Fruit fly (Drosophila melanogaster) whole organism, embryonic: Measurements from ENCODE around the gene Xe7.

Experiments
- B-H1 ChIP-seq: fragments of 200-800 bp; sonication (Bioruptor generic); IDR thresholded peaks from 3 replicates; pipeline ENCODE4 v1.3.6; 2022; ENCODE audit warnings: missing biosample characterization, missing genetic modification characterization
- CG1024 ChIP-seq: fragments of 200-800 bp; sonication (Bioruptor generic); IDR thresholded peaks from 2 replicates; pipeline ENCODE4 v1.3.6; 2022; ENCODE audit warnings: missing biosample characterization, missing genetic modification characterization
- CG10462 ChIP-seq: fragments of 200-800 bp; sonication (Bioruptor generic); optimal IDR thresholded peaks from 2 replicates; lab custom pipeline; 2016; ENCODE audit warnings: missing biosample characterization, missing genetic modification characterization
- CG12236 ChIP-seq: fragments of 200-800 bp; sonication (Bioruptor generic); optimal IDR thresholded peaks from 2 replicates; lab custom pipeline; 2016; ENCODE audit warnings: missing biosample characterization, missing genetic modification characterization
- CG13296 ChIP-seq: fragments of 200-800 bp; sonication (Bioruptor generic); optimal IDR thresholded peaks from 3 replicates; lab custom pipeline; 2018; ENCODE audit warnings: missing biosample characterization, mild to moderate bottlenecking, missing genetic modification characterization
- CG17186 ChIP-seq: fragments of 200-800 bp; sonication (Bioruptor generic); optimal IDR thresholded peaks from 3 replicates; lab custom pipeline; 2017; ENCODE audit warnings: missing biosample characterization, missing genetic modification reagents, missing genetic modification characterization
- CG1792 ChIP-seq: fragments of 200-800 bp; sonication (Bioruptor generic); optimal IDR thresholded peaks from 2 replicates; lab custom pipeline; 2016; ENCODE audit warnings: missing biosample characterization, missing genetic modification characterization
- CG30431 ChIP-seq: fragments of 200-800 bp; sonication (Bioruptor generic); optimal IDR thresholded peaks from 2 replicates; lab custom pipeline; 2017; ENCODE audit warnings: missing biosample characterization, missing genetic modification characterization
- CG3163 ChIP-seq: fragments of 200-800 bp; sonication (Bioruptor generic); optimal IDR thresholded peaks from 3 replicates; lab custom pipeline; 2016; ENCODE audit warnings: missing biosample characterization, missing genetic modification characterization
- CG4282 ChIP-seq: fragments of 200-800 bp; sonication (Bioruptor generic); optimal IDR thresholded peaks from 2 replicates; lab custom pipeline; 2016; ENCODE audit warnings: missing biosample characterization, missing genetic modification characterization
- CG4328 ChIP-seq: fragments of 200-800 bp; sonication (Bioruptor generic); optimal IDR thresholded peaks from 3 replicates; lab custom pipeline; 2017; ENCODE audit warnings: missing biosample characterization, missing genetic modification reagents, missing genetic modification characterization
- CG4707 ChIP-seq: fragments of 200-800 bp; sonication (Bioruptor generic); optimal IDR thresholded peaks from 2 replicates; lab custom pipeline; 2018; ENCODE audit warnings: missing biosample characterization, mild to moderate bottlenecking, missing genetic modification characterization, moderate library complexity
- CG6765 ChIP-seq: fragments of 200-800 bp; sonication (Bioruptor generic); optimal IDR thresholded peaks from 3 replicates; lab custom pipeline; 2017; ENCODE audit warnings: missing biosample characterization, mild to moderate bottlenecking, missing genetic modification characterization
- CG8388 ChIP-seq: fragments of 200-800 bp; sonication (Bioruptor generic); optimal IDR thresholded peaks from 2 replicates; lab custom pipeline; 2019; ENCODE audit warnings: missing biosample characterization, mild to moderate bottlenecking, missing genetic modification characterization, moderate library complexity
- CG8924 ChIP-seq: fragments of 200-800 bp; optimal IDR thresholded peaks from 3 replicates; lab custom pipeline; 2019; ENCODE audit warnings: missing biosample characterization, mild to moderate bottlenecking, missing genetic modification characterization, moderate library complexity
- CG9437 ChIP-seq: fragments of 200-800 bp; sonication (Bioruptor generic); optimal IDR thresholded peaks from 2 replicates; lab custom pipeline; 2018; ENCODE audit warnings: missing biosample characterization, mild to moderate bottlenecking, missing genetic modification characterization
- Fer1 ChIP-seq: fragments of 200-800 bp; sonication (Bioruptor generic); optimal IDR thresholded peaks from 2 replicates; lab custom pipeline; 2017; ENCODE audit warnings: missing biosample characterization, mild to moderate bottlenecking, missing genetic modification characterization
- Hsf ChIP-seq: fragments of 200-800 bp; sonication (Bioruptor generic); optimal IDR thresholded peaks from 3 replicates; lab custom pipeline; 2016; ENCODE audit warnings: missing biosample characterization, missing genetic modification characterization
- Mad ChIP-seq: fragments of 200-800 bp; sonication (Bioruptor generic); optimal IDR thresholded peaks from 2 replicates; lab custom pipeline; 2016; ENCODE audit warnings: missing biosample characterization, missing genetic modification characterization
- Med ChIP-seq: fragments of 200-800 bp; sonication (Bioruptor generic); peaks from one replicate; lab custom pipeline; 2016; ENCODE audit warnings: missing biosample characterization, missing genetic modification characterization, mild to moderate bottlenecking, inconsistent platforms, moderate library complexity
- Nf-YA ChIP-seq: fragments of 200-800 bp; sonication (Bioruptor generic); IDR thresholded peaks from 2 replicates; pipeline ENCODE4 v1.3.6; 2022; ENCODE audit warnings: missing biosample characterization, missing genetic modification characterization
- Nf-YB ChIP-seq: fragments of 200-800 bp; sonication (Bioruptor generic); optimal IDR thresholded peaks from 3 replicates; lab custom pipeline; 2019; ENCODE audit warnings: missing biosample characterization, mild to moderate bottlenecking, missing genetic modification characterization, moderate library complexity
- Pdp1 ChIP-seq, 2 experiments: fragments of 200-800 bp; sonication (Bioruptor generic); optimal IDR thresholded peaks; 3 replicates each; lab custom pipeline; 2016; ENCODE audit warnings: missing biosample characterization in 2 of 2, missing genetic modification characterization in 2 of 2, mild to moderate bottlenecking in 1 of 2, moderate library complexity in 1 of 2
- Scr ChIP-seq: fragments of 200-800 bp; sonication (Bioruptor generic); IDR thresholded peaks from 2 replicates; pipeline ENCODE4 v1.3.6; 2022; ENCODE audit warnings: missing biosample characterization, missing genetic modification characterization; ENCODE audit not compliant: partially characterized antibody
- Sox100B ChIP-seq: fragments of 200-800 bp; sonication (Bioruptor generic); optimal IDR thresholded peaks from 3 replicates; lab custom pipeline; 2018; ENCODE audit warnings: missing biosample characterization, mild to moderate bottlenecking, missing genetic modification characterization
- Spps ChIP-seq: fragments of 200-800 bp; sonication (Bioruptor generic); optimal IDR thresholded peaks from 2 replicates; lab custom pipeline; 2018; ENCODE audit warnings: missing biosample characterization, mild to moderate bottlenecking, missing genetic modification characterization
- Taf1 ChIP-seq: fragments of 200-800 bp; sonication (Bioruptor generic); IDR thresholded peaks from 2 replicates; pipeline ENCODE4 v1.3.6; 2022; ENCODE audit warnings: missing biosample characterization, missing genetic modification characterization
- Trl ChIP-seq, 3 experiments: fragments of >200 bp in 2 of 3; fragments of 200-800 bp in 1 of 3; sonication (Bioruptor generic) in 1 of 3; optimal IDR thresholded peaks; 2 replicates in 1 of 3; 3 replicates in 2 of 3; lab custom pipeline; 2016 to 2017; ENCODE audit warnings: missing biosample characterization in 1 of 3, missing genetic modification characterization in 1 of 3
- cato ChIP-seq: fragments of 200-800 bp; sonication (Bioruptor generic); optimal IDR thresholded peaks from 2 replicates; lab custom pipeline; 2016; ENCODE audit warnings: missing biosample characterization, missing genetic modification characterization, borderline replicate concordance
- croc ChIP-seq: fragments of 200-800 bp; sonication (Bioruptor generic); conservative IDR thresholded peaks from 3 replicates; pipeline ENCODE4 v1.3.6; 2022; ENCODE audit warnings: missing biosample characterization, missing genetic modification characterization
- crol ChIP-seq: fragments of 200-800 bp; sonication (Bioruptor generic); IDR thresholded peaks from 2 replicates; pipeline ENCODE4 v1.3.6; 2022; ENCODE audit warnings: missing biosample characterization, missing genetic modification characterization
- dm ChIP-seq: fragments of 200-800 bp; sonication (Bioruptor generic); optimal IDR thresholded peaks from 3 replicates; lab custom pipeline; 2016; ENCODE audit warnings: missing biosample characterization, missing genetic modification characterization
- dmrt11E ChIP-seq: fragments of 200-800 bp; sonication (Bioruptor generic); optimal IDR thresholded peaks from 3 replicates; lab custom pipeline; 2018; ENCODE audit warnings: missing biosample characterization, mild to moderate bottlenecking, missing genetic modification characterization, moderate library complexity
- exex ChIP-seq: fragments of 200-800 bp; sonication (Bioruptor generic); optimal IDR thresholded peaks from 4 replicates; lab custom pipeline; 2018; ENCODE audit warnings: missing biosample characterization, mild to moderate bottlenecking, missing genetic modification characterization, moderate library complexity
- fd102C ChIP-seq: fragments of 200-800 bp; sonication (Bioruptor generic); optimal IDR thresholded peaks from 2 replicates; lab custom pipeline; 2018; ENCODE audit warnings: missing biosample characterization, mild to moderate bottlenecking, missing genetic modification characterization, moderate library complexity
- hkb ChIP-seq, 2 experiments: fragments of 200-800 bp in 1 of 2; fragments of >200 bp in 1 of 2; sonication (Bioruptor generic) in 1 of 2; IDR thresholded peaks in 1 of 2; optimal IDR thresholded peaks in 1 of 2; 2 replicates each; pipeline versions ENCODE4 v1.3.6 to Lab custom; 2017 to 2022; ENCODE audit warnings: missing biosample characterization in 1 of 2, missing genetic modification characterization in 1 of 2
- jigr1 ChIP-seq: fragments of 200-800 bp; sonication (Bioruptor generic); IDR thresholded peaks from 3 replicates; pipeline ENCODE4 v1.3.6; 2022; ENCODE audit warnings: missing biosample characterization, missing genetic modification characterization
- lola ChIP-seq, 3 experiments: fragments of >200 bp in 2 of 3; fragments of 200-800 bp in 1 of 3; sonication (Bioruptor generic) in 1 of 3; optimal IDR thresholded peaks; 2 replicates each; lab custom pipeline; 2017 to 2019; ENCODE audit warnings: missing biosample characterization in 3 of 3, missing genetic modification characterization in 3 of 3, mild to moderate bottlenecking in 1 of 3, moderate library complexity in 1 of 3
- nau ChIP-seq: fragments of 200-800 bp; sonication (Bioruptor generic); optimal IDR thresholded peaks from 3 replicates; lab custom pipeline; 2017; ENCODE audit warnings: missing biosample characterization, mild to moderate bottlenecking, missing genetic modification characterization, missing genetic modification reagents
- prd ChIP-seq, 3 experiments: fragments of >200 bp in 2 of 3; fragments of 200-800 bp in 1 of 3; sonication (Bioruptor generic) in 1 of 3; optimal IDR thresholded peaks in 2 of 3; IDR thresholded peaks in 1 of 3; 2 replicates in 2 of 3; 3 replicates in 1 of 3; pipeline versions ENCODE4 v1.3.6 to Lab custom; 2017 to 2022; ENCODE audit warnings: missing biosample characterization in 1 of 3, missing genetic modification characterization in 1 of 3
- repo ChIP-seq: fragments of 200-800 bp; sonication (Bioruptor generic); optimal IDR thresholded peaks from 2 replicates; lab custom pipeline; 2016; ENCODE audit warnings: missing biosample characterization, missing genetic modification characterization
- run ChIP-seq: fragments of 200-800 bp; sonication (Bioruptor generic); optimal IDR thresholded peaks from 3 replicates; lab custom pipeline; 2018; ENCODE audit warnings: missing biosample characterization, mild to moderate bottlenecking, missing genetic modification characterization
- sob ChIP-seq: fragments of 200-800 bp; sonication (Bioruptor generic); IDR thresholded peaks from 2 replicates; pipeline ENCODE4 v1.3.6; 2022; ENCODE audit warnings: missing biosample characterization, missing genetic modification characterization
- trem ChIP-seq: fragments of 200-800 bp; optimal IDR thresholded peaks from 3 replicates; lab custom pipeline; 2019; ENCODE audit warnings: missing biosample characterization, mild to moderate bottlenecking, missing genetic modification characterization, moderate library complexity
- usp ChIP-seq: fragments of >200 bp; optimal IDR thresholded peaks from 2 replicates; lab custom pipeline; 2017; ENCODE audit warnings: missing biosample characterization, missing genetic modification characterization
- vvl ChIP-seq: fragments of 200-800 bp; sonication (Bioruptor generic); IDR thresholded peaks from 2 replicates; pipeline ENCODE4 v1.3.6; 2022; ENCODE audit warnings: missing biosample characterization, missing genetic modification characterization
- wdn ChIP-seq: fragments of 200-800 bp; sonication (Bioruptor generic); IDR thresholded peaks from 2 replicates; pipeline ENCODE4 v1.3.6; 2022; ENCODE audit warnings: missing biosample characterization, missing genetic modification characterization
- yki ChIP-seq: fragments of >200 bp; optimal IDR thresholded peaks from 3 replicates; lab custom pipeline; 2018

The Xe7 gene

dm6 chr3R:5624115-5624878 lies 44.8 kb downstream of the Xe7 start, which contains the start of the genes Dph4, Spec2 and RpL13A (continued):
- TF ChIP-seq Pdp1 (GFP tag; optimal IDR thresholded peaks at IDR 0.05; lab: Kevin White, UChicago) = peak; percentile 81 to 91
- peak; percentile 97 for TF ChIP-seq CG6765 (GFP tag; lab: Kevin White, UChicago)
- TF ChIP-seq CG10462 (GFP tag; lab: Kevin White, UChicago) = peak; percentile 76
- peak; percentile 80 for TF ChIP-seq Nf-YB (GFP tag; lab: Kevin White, UChicago)
- TF ChIP-seq CG17186 (GFP tag; lab: Kevin White, UChicago) = peak; percentile 95
- no peak for TF ChIP-seq Nf-YA (GFP tag; lab: Robert Waterston, UW)
- TF ChIP-seq Sox100B (GFP tag; lab: Kevin White, UChicago) = peak; percentile 90
- no peak for TF ChIP-seq vvl (GFP tag; lab: Robert Waterston, UW)
- TF ChIP-seq Hsf (GFP tag; lab: Kevin White, UChicago) = peak; percentile 87
- peak in 1 of 3 experiments; percentile 70 for TF ChIP-seq lola (GFP tag; optimal IDR thresholded peaks at IDR 0.05; lab: Kevin White, UChicago)
- TF ChIP-seq Fer1 = peak; percentile 96
- TF ChIP-seq hkb (optimal IDR thresholded peaks at IDR 0.05; lab: Kevin White, UChicago) = peak; percentile 87
- no peak for TF ChIP-seq hkb (GFP tag; IDR thresholded peaks at IDR 0.05; lab: Robert Waterston, UW)
- peak; percentile 93 for TF ChIP-seq CG4707
- TF ChIP-seq CG8388 (GFP tag; lab: Kevin White, UChicago) = peak; percentile 85
- peak; percentile 99 for TF ChIP-seq Med
- peak; percentile 84 for TF ChIP-seq CG3163
- TF ChIP-seq dmrt11E (tag; lab: Kevin White, UChicago) = peak; percentile 84
- TF ChIP-seq croc (GFP tag; lab: Robert Waterston, UW) = peak; percentile 54; the same call in 2 of the 3 replicates
- TF ChIP-seq fd102C (GFP tag; lab: Kevin White, UChicago) = peak; percentile 87
- no peak for TF ChIP-seq usp (GFP tag; lab: Kevin White, UChicago)
- peak; percentile 94 for TF ChIP-seq trem (tag; lab: Kevin White, UChicago)
- TF ChIP-seq Mad (GFP tag; lab: Kevin White, UChicago) = peak; percentile 92
- TF ChIP-seq B-H1 (GFP tag; lab: Robert Waterston, UW) = no peak
- no peak for TF ChIP-seq Trl (optimal IDR thresholded peaks at IDR 0.05; lab: Kevin White, UChicago)
- TF ChIP-seq Trl (GFP tag; optimal IDR thresholded peaks at IDR 0.05; lab: Kevin White, UChicago) = peak; percentile 94
- no peak for TF ChIP-seq jigr1 (GFP tag; lab: Robert Waterston, UW)
- peak; percentile 95 for TF ChIP-seq CG13296
- peak; percentile 75 for TF ChIP-seq run
- peak; percentile 81 for TF ChIP-seq repo
- TF ChIP-seq CG30431 (GFP tag; lab: Kevin White, UChicago) = peak; percentile 86
- TF ChIP-seq yki (lab: Kevin White, UChicago) = no peak
- peak; percentile 86 for TF ChIP-seq CG4282 (GFP tag; lab: Kevin White, UChicago)
- TF ChIP-seq prd (optimal IDR thresholded peaks at IDR 0.05; lab: Kevin White, UChicago) = no peak
- TF ChIP-seq prd (GFP tag; IDR thresholded peaks at IDR 0.05; lab: Robert Waterston, UW) = no peak
- no peak for TF ChIP-seq crol (GFP tag; lab: Robert Waterston, UW)
- peak; percentile 97 for TF ChIP-seq CG4328 (GFP tag; lab: Kevin White, UChicago)
- peak; percentile 94 for TF ChIP-seq CG12236 (GFP tag; lab: Kevin White, UChicago)
- TF ChIP-seq CG9437 = peak; percentile 82
- TF ChIP-seq exex (tag; lab: Kevin White, UChicago) = peak; percentile 62
- TF ChIP-seq sob (GFP tag; lab: Robert Waterston, UW) = no peak
- no peak for TF ChIP-seq CG1024 (GFP tag; lab: Robert Waterston, UW)
- TF ChIP-seq nau = peak; percentile 94
- TF ChIP-seq CG8924 (tag; lab: Kevin White, UChicago) = peak; percentile 87
- no peak for TF ChIP-seq Scr (GFP tag; lab: Robert Waterston, UW)
- TF ChIP-seq dm (GFP tag; lab: Kevin White, UChicago) = peak; percentile 97
- peak; percentile 88 for TF ChIP-seq CG1792 (GFP tag; lab: Kevin White, UChicago)
- no peak for TF ChIP-seq Taf1
- no peak for TF ChIP-seq wdn
- TF ChIP-seq Spps (tag; lab: Kevin White, UChicago) = peak; percentile 62
- TF ChIP-seq cato (GFP tag; lab: Kevin White, UChicago) = peak; percentile 76
